Fruit fly (Drosophila melanogaster) whole organism, embryonic: ENCODE data around the gene enc.
A peak's percentile ranks its signal among the peaks of the same experiment; 100 is the strongest.

ENCODE experiments used
- Ada2b ChIP-seq: fragments of 200-800 bp; sonication (Bioruptor generic); IDR thresholded peaks from 2 replicates; pipeline ENCODE4 v1.3.6; 2022; ENCODE audit warnings: missing biosample characterization, missing genetic modification characterization
- CG11723 ChIP-seq: fragments of 200-800 bp; sonication (Bioruptor generic); optimal IDR thresholded peaks from 2 replicates; lab custom pipeline; 2017; ENCODE audit warnings: missing biosample characterization, mild to moderate bottlenecking, missing genetic modification characterization
- CG15601 ChIP-seq: fragments of 200-800 bp; sonication (Bioruptor generic); optimal IDR thresholded peaks from 3 replicates; lab custom pipeline; 2019; ENCODE audit warnings: missing biosample characterization, mild to moderate bottlenecking, missing genetic modification characterization, moderate library complexity
- CG16863 ChIP-seq: fragments of 200-800 bp; sonication (Bioruptor generic); optimal IDR thresholded peaks from 3 replicates; lab custom pipeline; 2016; ENCODE audit warnings: missing biosample characterization, missing genetic modification characterization
- CG17568 ChIP-seq: fragments of 200-800 bp; sonication (Bioruptor generic); optimal IDR thresholded peaks from 2 replicates; lab custom pipeline; 2018; ENCODE audit warnings: missing biosample characterization, mild to moderate bottlenecking, missing genetic modification characterization, moderate library complexity
- CG17612 ChIP-seq: fragments of 200-800 bp; sonication (Bioruptor generic); IDR thresholded peaks from 2 replicates; pipeline ENCODE4 v1.3.6; 2022; ENCODE audit warnings: missing biosample characterization, missing genetic modification characterization
- CG17802 ChIP-seq: fragments of 200-800 bp; sonication (Bioruptor generic); optimal IDR thresholded peaks from 2 replicates; lab custom pipeline; 2018; ENCODE audit warnings: missing biosample characterization, mild to moderate bottlenecking, missing genetic modification characterization, moderate library complexity
- CG2116 ChIP-seq: fragments of 200-800 bp; sonication (Bioruptor generic); optimal IDR thresholded peaks from 3 replicates; lab custom pipeline; 2018; ENCODE audit warnings: missing biosample characterization, mild to moderate bottlenecking, missing genetic modification characterization
- CG2199 ChIP-seq: fragments of 200-800 bp; sonication (Bioruptor generic); IDR thresholded peaks from 3 replicates; pipeline ENCODE4 v1.3.6; 2022; ENCODE audit warnings: missing biosample characterization, missing genetic modification characterization
- CG2889 ChIP-seq: fragments of 200-800 bp; sonication (Bioruptor generic); IDR thresholded peaks from 3 replicates; pipeline ENCODE4 v1.3.6; 2022; ENCODE audit warnings: missing biosample characterization, missing genetic modification characterization
- CG30020 ChIP-seq: fragments of 200-800 bp; optimal IDR thresholded peaks from 2 replicates; lab custom pipeline; 2019; ENCODE audit warnings: missing biosample characterization, mild to moderate bottlenecking, missing genetic modification characterization, moderate library complexity
- CG30431 ChIP-seq: fragments of 200-800 bp; sonication (Bioruptor generic); optimal IDR thresholded peaks from 2 replicates; lab custom pipeline; 2017; ENCODE audit warnings: missing biosample characterization, missing genetic modification characterization
- CG34224 ChIP-seq: fragments of 200-800 bp; sonication (Bioruptor generic); IDR thresholded peaks from 3 replicates; pipeline ENCODE4 v1.3.6; 2022; ENCODE audit warnings: missing biosample characterization, missing genetic modification characterization; ENCODE audit not compliant: partially characterized antibody
- CG4360 ChIP-seq: fragments of 200-800 bp; sonication (Bioruptor generic); IDR thresholded peaks from 2 replicates; pipeline ENCODE4 v1.3.6; 2022; ENCODE audit warnings: missing biosample characterization, missing genetic modification characterization
- CG6813 ChIP-seq: fragments of 200-800 bp; sonication (Bioruptor generic); optimal IDR thresholded peaks from 2 replicates; lab custom pipeline; 2017; ENCODE audit warnings: missing biosample characterization, missing genetic modification characterization, mild to moderate bottlenecking, moderate library complexity, missing genetic modification reagents
- CG7271 ChIP-seq: fragments of 200-800 bp; sonication (Bioruptor generic); optimal IDR thresholded peaks from 2 replicates; lab custom pipeline; 2018; ENCODE audit warnings: missing biosample characterization, mild to moderate bottlenecking, missing genetic modification characterization, moderate library complexity
- CG7839 ChIP-seq: fragments of 200-800 bp; sonication (Bioruptor generic); optimal IDR thresholded peaks from 3 replicates; lab custom pipeline; 2018; ENCODE audit warnings: missing biosample characterization, mild to moderate bottlenecking, missing genetic modification characterization, moderate library complexity
- CG7928 ChIP-seq: fragments of 200-800 bp; sonication (Bioruptor generic); optimal IDR thresholded peaks from 2 replicates; lab custom pipeline; 2017; ENCODE audit warnings: missing biosample characterization, mild to moderate bottlenecking, missing genetic modification characterization
- Chrac-16 ChIP-seq: fragments of 200-800 bp; sonication (Bioruptor generic); optimal IDR thresholded peaks from 3 replicates; lab custom pipeline; 2016; ENCODE audit warnings: missing biosample characterization, missing genetic modification characterization
- Dad ChIP-seq: fragments of 200-800 bp; sonication (Bioruptor generic); optimal IDR thresholded peaks from 3 replicates; lab custom pipeline; 2016; ENCODE audit warnings: missing biosample characterization, missing genetic modification characterization
- Dip2 ChIP-seq: fragments of 200-800 bp; sonication (Bioruptor generic); IDR thresholded peaks from 2 replicates; pipeline ENCODE4 v1.3.6; 2022; ENCODE audit warnings: missing biosample characterization, missing genetic modification characterization
- Jarid2 ChIP-seq: fragments of 200-800 bp; sonication (Bioruptor generic); optimal IDR thresholded peaks from 3 replicates; lab custom pipeline; 2017; ENCODE audit warnings: mild to moderate bottlenecking, missing biosample characterization, missing genetic modification reagents, missing genetic modification characterization
- Meics ChIP-seq: fragments of 200-800 bp; sonication (Bioruptor generic); optimal IDR thresholded peaks from 2 replicates; lab custom pipeline; 2017; ENCODE audit warnings: missing biosample characterization, mild to moderate bottlenecking, missing genetic modification characterization
- NC2α ChIP-seq: fragments of 200-800 bp; sonication (Bioruptor generic); optimal IDR thresholded peaks from 2 replicates; lab custom pipeline; 2016; ENCODE audit warnings: missing biosample characterization, missing genetic modification characterization
- Sry-β ChIP-seq: fragments of 200-800 bp; sonication (Bioruptor generic); optimal IDR thresholded peaks from 2 replicates; lab custom pipeline; 2018; ENCODE audit warnings: missing biosample characterization, mild to moderate bottlenecking, missing genetic modification characterization, moderate library complexity
- amos ChIP-seq: fragments of 200-800 bp; sonication (Bioruptor generic); IDR thresholded peaks from 2 replicates; pipeline ENCODE4 v1.3.6; 2022; ENCODE audit warnings: missing biosample characterization, missing genetic modification characterization; ENCODE audit not compliant: partially characterized antibody
- az2 ChIP-seq: fragments of 200-800 bp; sonication (Bioruptor generic); optimal IDR thresholded peaks from 3 replicates; lab custom pipeline; 2016; ENCODE audit warnings: missing biosample characterization, missing genetic modification characterization
- ci ChIP-seq: fragments of 200-800 bp; sonication (Bioruptor generic); IDR thresholded peaks from 3 replicates; pipeline ENCODE4 v1.3.6; 2022; ENCODE audit warnings: missing biosample characterization, missing genetic modification characterization
- crc ChIP-seq: fragments of 200-800 bp; sonication (Bioruptor generic); optimal IDR thresholded peaks from 2 replicates; lab custom pipeline; 2016; ENCODE audit warnings: missing biosample characterization, missing genetic modification characterization
- crp ChIP-seq, 2 experiments: fragments of 200-800 bp; sonication (Bioruptor generic); optimal IDR thresholded peaks; 2 replicates in 1 of 2; 3 replicates in 1 of 2; lab custom pipeline; 2017; ENCODE audit warnings: missing biosample characterization in 2 of 2, missing genetic modification characterization in 2 of 2, mild to moderate bottlenecking in 1 of 2, moderate library complexity in 1 of 2
- ewg ChIP-seq: fragments of 200-800 bp; sonication (Bioruptor generic); optimal IDR thresholded peaks from 3 replicates; lab custom pipeline; 2017; ENCODE audit warnings: mild to moderate bottlenecking, missing biosample characterization, missing genetic modification reagents, missing genetic modification characterization
- fru ChIP-seq: fragments of >200 bp; optimal IDR thresholded peaks from 2 replicates; lab custom pipeline; 2017
- gt ChIP-seq: fragments of 200-800 bp; sonication (Bioruptor generic); IDR thresholded peaks from 2 replicates; pipeline ENCODE4 v1.3.6; 2022; ENCODE audit warnings: missing biosample characterization, missing genetic modification characterization
- hkb ChIP-seq, 2 experiments: fragments of 200-800 bp in 1 of 2; fragments of >200 bp in 1 of 2; sonication (Bioruptor generic) in 1 of 2; IDR thresholded peaks in 1 of 2; optimal IDR thresholded peaks in 1 of 2; 2 replicates each; pipeline versions ENCODE4 v1.3.6 to Lab custom; 2017 to 2022; ENCODE audit warnings: missing biosample characterization in 1 of 2, missing genetic modification characterization in 1 of 2
- kay ChIP-seq: fragments of 200-800 bp; sonication (Bioruptor generic); optimal IDR thresholded peaks from 2 replicates; lab custom pipeline; 2016; ENCODE audit warnings: missing biosample characterization, missing genetic modification characterization
- kni ChIP-seq: fragments of 200-800 bp; sonication (Bioruptor generic); optimal IDR thresholded peaks from 3 replicates; lab custom pipeline; 2017; ENCODE audit warnings: mild to moderate bottlenecking, missing biosample characterization, missing genetic modification reagents, missing genetic modification characterization
- lmd ChIP-seq: fragments of 200-800 bp; sonication (Bioruptor generic); IDR thresholded peaks from 2 replicates; pipeline ENCODE4 v1.3.6; 2022; ENCODE audit warnings: missing biosample characterization, missing genetic modification characterization
- luna ChIP-seq: fragments of 200-800 bp; sonication (Bioruptor generic); optimal IDR thresholded peaks from 2 replicates; lab custom pipeline; 2016; ENCODE audit warnings: missing biosample characterization, missing genetic modification characterization
- maf-S ChIP-seq: fragments of 200-800 bp; sonication (Bioruptor generic); optimal IDR thresholded peaks from 2 replicates; lab custom pipeline; 2016; ENCODE audit warnings: missing biosample characterization, missing genetic modification characterization
- nom ChIP-seq: fragments of 200-800 bp; sonication (Bioruptor generic); optimal IDR thresholded peaks from 2 replicates; lab custom pipeline; 2017; ENCODE audit warnings: missing biosample characterization, missing genetic modification characterization, mild to moderate bottlenecking, moderate library complexity, missing genetic modification reagents
- peb ChIP-seq: fragments of 200-800 bp; sonication (Bioruptor generic); IDR thresholded peaks from 2 replicates; pipeline ENCODE4 v1.3.6; 2022; ENCODE audit warnings: missing biosample characterization, missing genetic modification characterization
- pros ChIP-seq: fragments of 200-800 bp; sonication (Bioruptor generic); optimal IDR thresholded peaks from 3 replicates; lab custom pipeline; 2019; ENCODE audit warnings: missing biosample characterization, mild to moderate bottlenecking, missing genetic modification characterization, moderate library complexity
- salm ChIP-seq: fragments of 200-800 bp; sonication (Bioruptor generic); optimal IDR thresholded peaks from 2 replicates; lab custom pipeline; 2018; ENCODE audit warnings: missing biosample characterization, mild to moderate bottlenecking, missing genetic modification characterization
- sima ChIP-seq: fragments of 200-800 bp; sonication (Bioruptor generic); optimal IDR thresholded peaks from 2 replicates; lab custom pipeline; 2016; ENCODE audit warnings: missing biosample characterization, missing genetic modification characterization
- slp2 ChIP-seq: fragments of 200-800 bp; sonication (Bioruptor generic); optimal IDR thresholded peaks from 2 replicates; lab custom pipeline; 2016; ENCODE audit warnings: missing biosample characterization, missing genetic modification characterization
- tgo ChIP-seq: fragments of 200-800 bp; sonication (Bioruptor generic); IDR thresholded peaks from 3 replicates; pipeline ENCODE4 v1.3.6; 2022; ENCODE audit warnings: missing biosample characterization, missing genetic modification characterization
- tll ChIP-seq, 2 experiments: fragments of 200-800 bp in 1 of 2; fragments of >200 bp in 1 of 2; sonication (Bioruptor generic) in 1 of 2; optimal IDR thresholded peaks; 2 replicates each; lab custom pipeline; 2017 to 2019; ENCODE audit warnings: missing biosample characterization in 2 of 2, missing genetic modification characterization in 2 of 2, mild to moderate bottlenecking in 1 of 2, moderate library complexity in 1 of 2
- trem ChIP-seq: fragments of 200-800 bp; optimal IDR thresholded peaks from 3 replicates; lab custom pipeline; 2019; ENCODE audit warnings: missing biosample characterization, mild to moderate bottlenecking, missing genetic modification characterization, moderate library complexity
- trh ChIP-seq: fragments of 200-800 bp; sonication (Bioruptor generic); optimal IDR thresholded peaks from 2 replicates; lab custom pipeline; 2016; ENCODE audit warnings: missing biosample characterization, missing genetic modification characterization
- zen ChIP-seq: fragments of 200-800 bp; sonication (Bioruptor generic); optimal IDR thresholded peaks from 3 replicates; lab custom pipeline; 2018; ENCODE audit warnings: missing biosample characterization, mild to moderate bottlenecking, missing genetic modification characterization, moderate library complexity

enc gene

dm6 chr3L:3806330-3806729 lies 12.1 kb upstream of the enc start, which contains the start of the genes CG32264, ntc and IntS10 (continued):
- TF ChIP-seq CG17568 (GFP tag; lab: Kevin White, UChicago) (peak; percentile 14), gt (no peak), CG16863 (GFP tag; lab: Kevin White, UChicago) (peak; percentile 69), CG2889 (no peak), pros (GFP tag; lab: Kevin White, UChicago) (no peak), trem (tag; lab: Kevin White, UChicago) (peak; percentile 43), Meics (GFP tag; lab: Kevin White, UChicago) (peak; percentile 66), crp (GFP tag; optimal IDR thresholded peaks at IDR 0.05; lab: Kevin White, UChicago) (peak; percentile 48 to 93), zen (peak; percentile 65), CG7839 (peak; percentile 68), hkb (optimal IDR thresholded peaks at IDR 0.05; lab: Kevin White, UChicago) (peak; percentile 67), hkb (GFP tag; IDR thresholded peaks at IDR 0.05; lab: Robert Waterston, UW) (no peak), CG30020 (tag; lab: Kevin White, UChicago) (peak; percentile 62), fru (no peak), salm (no peak), Sry-β (GFP tag; lab: Kevin White, UChicago) (peak; percentile 92), CG17612 (GFP tag; lab: Robert Waterston, UW) (no peak), lmd (GFP tag; lab: Robert Waterston, UW) (peak; percentile 51; the same call in 1 of the 2 replicates), tll (GFP tag; optimal IDR thresholded peaks at IDR 0.05; lab: Kevin White, UChicago) (peak in 1 of 2 experiments; percentile 16), CG15601 (tag; lab: Kevin White, UChicago) (peak; percentile 48), CG2199 (GFP tag; lab: Robert Waterston, UW) (no peak), trh (GFP tag; lab: Kevin White, UChicago) (no peak), Dad (GFP tag; lab: Kevin White, UChicago) (peak; percentile 73), crc (GFP tag; lab: Kevin White, UChicago) (peak; percentile 68), amos (GFP tag; lab: Robert Waterston, UW) (peak; percentile 39; the same call in 1 of the 2 replicates), ci (0 out of 3 replicates have a peak, but pooled peaks have one; percentile 15), CG2116 (GFP tag; lab: Kevin White, UChicago) (peak; percentile 87), CG17802 (no peak), tgo (no peak), peb (no peak), CG6813 (GFP tag; lab: Kevin White, UChicago) (no peak), Chrac-16 (GFP tag; lab: Kevin White, UChicago) (peak; percentile 78), nom (GFP tag; lab: Kevin White, UChicago) (peak; percentile 30), CG7928 (GFP tag; lab: Kevin White, UChicago) (peak; percentile 36), kni (no peak), CG11723 (peak; percentile 47), CG30431 (GFP tag; lab: Kevin White, UChicago) (peak; percentile 45), kay (GFP tag; lab: Kevin White, UChicago) (peak; percentile 25), luna (GFP tag; lab: Kevin White, UChicago) (peak; percentile 78), az2 (GFP tag; lab: Kevin White, UChicago) (peak; percentile 66), CG34224 (GFP tag; lab: Robert Waterston, UW) (peak; percentile 40; the same call in 2 of the 3 replicates), CG7271 (tag; lab: Kevin White, UChicago) (no peak), NC2α (peak; percentile 22), Ada2b (no peak), CG4360 (no peak), Jarid2 (no peak), sima (peak; percentile 22), maf-S (GFP tag; lab: Kevin White, UChicago) (peak; percentile 79), slp2 (GFP tag; lab: Kevin White, UChicago) (peak; percentile 68), Dip2 (GFP tag; lab: Robert Waterston, UW) (no peak), ewg (GFP tag; lab: Kevin White, UChicago) (peak; percentile 34)
